Fruit fly (Drosophila melanogaster) whole organism, pupa: ENCODE results near the gene Elp6.

Source experiments
- CG32121 ChIP-seq: fragments of 200-800 bp; sonication (Bioruptor generic); IDR thresholded peaks from 2 replicates; pipeline ENCODE4 v1.3.6; 2022; ENCODE audit warnings: missing biosample characterization, missing genetic modification characterization
- CG8159 ChIP-seq: fragments of 200-800 bp; sonication (Bioruptor generic); optimal IDR thresholded peaks from 3 replicates; lab custom pipeline; 2018; ENCODE audit warnings: missing biosample characterization, mild to moderate bottlenecking, missing genetic modification characterization, moderate library complexity
- D1 ChIP-seq: fragments of 200-800 bp; sonication (Bioruptor generic); optimal IDR thresholded peaks from 2 replicates; lab custom pipeline; 2018; ENCODE audit warnings: missing biosample characterization, mild to moderate bottlenecking, missing genetic modification characterization, moderate library complexity
- EcR ChIP-seq: fragments of 200-800 bp; sonication (Bioruptor generic); optimal IDR thresholded peaks from 3 replicates; lab custom pipeline; 2019; ENCODE audit warnings: missing biosample characterization, missing genetic modification characterization, mild to moderate bottlenecking, moderate library complexity, missing genetic modification reagents
- Ets98B ChIP-seq: fragments of 200-800 bp; sonication (Bioruptor generic); IDR thresholded peaks from 2 replicates; pipeline ENCODE4 v1.3.6; 2022; ENCODE audit warnings: missing biosample characterization, missing genetic modification characterization
- Pif1A ChIP-seq: fragments of 200-800 bp; sonication (Bioruptor generic); optimal IDR thresholded peaks from 3 replicates; lab custom pipeline; 2016; ENCODE audit warnings: missing biosample characterization, missing genetic modification characterization
- Snoo ChIP-seq: fragments of 200-800 bp; sonication (Bioruptor generic); optimal IDR thresholded peaks from 3 replicates; lab custom pipeline; 2017; ENCODE audit warnings: missing biosample characterization, mild to moderate bottlenecking, missing genetic modification characterization, inconsistent platforms
- rn ChIP-seq: fragments of 200-800 bp; sonication (Bioruptor generic); IDR thresholded peaks from 2 replicates; pipeline ENCODE4 v1.3.6; 2022; ENCODE audit warnings: missing biosample characterization, missing genetic modification characterization

DNA sequence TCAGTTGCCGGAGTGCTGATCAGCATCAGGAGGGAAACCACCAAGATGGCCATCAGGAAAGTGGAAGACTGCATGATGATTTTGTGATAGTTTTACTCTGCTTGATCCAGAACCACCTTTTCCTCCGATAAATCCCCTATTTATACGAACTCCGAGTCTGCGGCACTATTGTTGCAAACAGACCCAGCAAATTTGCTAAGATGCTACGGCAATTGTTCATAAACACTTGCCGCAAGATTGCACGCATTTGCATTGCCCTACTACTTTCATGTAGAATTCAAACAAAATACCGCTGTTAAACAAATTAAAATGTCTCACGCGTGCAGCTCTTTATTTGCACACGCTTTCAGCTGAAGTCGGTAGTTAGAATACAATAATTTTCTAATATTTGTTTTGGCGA, 47.5 kb downstream of the Elp6 start, which contains the start of gene CG45080:
- no peak for TF ChIP-seq EcR
- no peak for TF ChIP-seq rn
- no peak for TF ChIP-seq CG32121 (GFP tag; lab: Robert Waterston, UW)
- no peak for TF ChIP-seq D1
- TF ChIP-seq CG8159 (tag; lab: Kevin White, UChicago) = no peak
- TF ChIP-seq Snoo (tag; lab: Kevin White, UChicago) = no peak
- no peak for TF ChIP-seq Ets98B (GFP tag; lab: Robert Waterston, UW)
- TF ChIP-seq Pif1A = no peak
